Worm (Caenorhabditis elegans): Measurements from ENCODE around the gene Y43C5A.3.

ce11 chrIV:10311115-10311514, 37.3 kb downstream of the Y43C5A.3 start:
- TF ChIP-seq ceh-40 (GFP tag; IDR thresholded peaks at IDR 0.05): no peak
- TF ChIP-seq ama-1 (optimal IDR thresholded peaks at IDR 0.05): no peak
- TF ChIP-seq ama-1 (GFP tag; optimal IDR thresholded peaks at IDR 0.05): no peak
- TF ChIP-seq ceh-79 (tag; optimal IDR thresholded peaks at IDR 0.05): no peak
- no peak for TF ChIP-seq T07F8.4 (tag; optimal IDR thresholded peaks at IDR 0.05)
- TF ChIP-seq Y56A3A.18 (GFP tag; IDR thresholded peaks at IDR 0.05): no peak
- TF ChIP-seq ztf-28 (GFP tag; IDR thresholded peaks at IDR 0.05): no peak
- TF ChIP-seq unc-62 (GFP tag; optimal IDR thresholded peaks at IDR 0.05): no peak

All from whole organism, young adult.